Fruit fly (Drosophila melanogaster): ENCODE results near the gene Nepl17.

The Nepl17 gene

dm6 chr3R:28904816-28905435 lies 32.2 kb downstream of the Nepl17 start (continued):
- TF ChIP-seq danr (GFP tag; IDR thresholded peaks at IDR 0.05) (peak; percentile 55), eyg (GFP tag; optimal IDR thresholded peaks at IDR 0.05) (peak; percentile 61), nerfin-2 (GFP tag; IDR thresholded peaks at IDR 0.05; ENCODE audit: partially characterized antibody) (no peak), cas (GFP tag; IDR thresholded peaks at IDR 0.05) (no peak), CG30403 (GFP tag; optimal IDR thresholded peaks at IDR 0.05) (peak; percentile 79), Aef1 (GFP tag; IDR thresholded peaks at IDR 0.05) (peak; percentile 86), CG5180 (GFP tag; optimal IDR thresholded peaks at IDR 0.05) (no peak), p53 (GFP tag; optimal IDR thresholded peaks at IDR 0.05) (no peak), Jarid2 (GFP tag; optimal IDR thresholded peaks at IDR 0.05) (peak; percentile 8), otp (GFP tag; IDR thresholded peaks at IDR 0.05) (peak; percentile 70; the same call in 2 of the 3 replicates), CG31224 (GFP tag; IDR thresholded peaks at IDR 0.05) (peak; percentile 79), vvl (GFP tag; IDR thresholded peaks at IDR 0.05) (peak; percentile 85), sd (tag; optimal IDR thresholded peaks at IDR 0.05) (peak; percentile 23), Scr (GFP tag; IDR thresholded peaks at IDR 0.05; ENCODE audit: partially characterized antibody) (no peak), sima (GFP tag; optimal IDR thresholded peaks at IDR 0.05) (no peak), CG4404 (GFP tag; IDR thresholded peaks at IDR 0.05) (peak; percentile 60), fd3F (GFP tag; optimal IDR thresholded peaks at IDR 0.05) (peak; percentile 68), sisA (GFP tag; IDR thresholded peaks at IDR 0.05) (peak; percentile 78), CG17361 (GFP tag; IDR thresholded peaks at IDR 0.05) (peak; percentile 50; the same call in 2 of the 3 replicates), CG17186 (GFP tag; optimal IDR thresholded peaks at IDR 0.05) (no peak), sens (GFP tag) (peak; percentile 93), bsh (GFP tag; optimal IDR thresholded peaks at IDR 0.05) (peak in 1 of 2 experiments; percentile 80), lov (optimal IDR thresholded peaks at IDR 0.05) (no peak), lov (GFP tag; IDR thresholded peaks at IDR 0.05) (no peak; the same call in 2 of the 3 replicates), schlank (tag; optimal IDR thresholded peaks at IDR 0.05) (peak; percentile 70), CG3995 (GFP tag; optimal IDR thresholded peaks at IDR 0.05) (no peak), vfl (GFP tag; optimal IDR thresholded peaks at IDR 0.05) (peak; percentile 59), Tbp (GFP tag; optimal IDR thresholded peaks at IDR 0.05) (no peak), YL-1 (GFP tag; optimal IDR thresholded peaks at IDR 0.05) (no peak), CrebB (tag; optimal IDR thresholded peaks at IDR 0.05) (peak; percentile 28), pb (GFP tag; optimal IDR thresholded peaks at IDR 0.05) (peak; percentile 59), H2.0 (GFP tag; IDR thresholded peaks at IDR 0.05) (peak; percentile 83), CG7786 (GFP tag; optimal IDR thresholded peaks at IDR 0.05) (peak; percentile 79), slou (GFP tag; optimal IDR thresholded peaks at IDR 0.05) (peak; percentile 25), CG18619 (GFP tag; optimal IDR thresholded peaks at IDR 0.05) (peak; percentile 57), CG18599 (GFP tag; optimal IDR thresholded peaks at IDR 0.05) (peak; percentile 54), dimm (GFP tag; IDR thresholded peaks at IDR 0.05) (peak; percentile 35; the same call in 1 of the 2 replicates), ap (GFP tag; IDR thresholded peaks at IDR 0.05) (peak; percentile 59), CG13296 (GFP tag; optimal IDR thresholded peaks at IDR 0.05) (no peak), CG6654 (GFP tag; optimal IDR thresholded peaks at IDR 0.05) (peak; percentile 15), Hr39 (optimal IDR thresholded peaks at IDR 0.05) (no peak), CG3065 (GFP tag; optimal IDR thresholded peaks at IDR 0.05) (peak; percentile 16), CG13775 (GFP tag; optimal IDR thresholded peaks at IDR 0.05) (peak; percentile 47), CG11723 (GFP tag; optimal IDR thresholded peaks at IDR 0.05) (peak; percentile 8), sna (GFP tag; IDR thresholded peaks at IDR 0.05; ENCODE audit: partially characterized antibody) (no peak), CG2199 (GFP tag; IDR thresholded peaks at IDR 0.05) (no peak), dati (GFP tag; IDR thresholded peaks at IDR 0.05) (peak; percentile 66), sens-2 (GFP tag; IDR thresholded peaks at IDR 0.05) (no peak), CG15073 (GFP tag; optimal IDR thresholded peaks at IDR 0.05) (no peak), CG6765 (GFP tag; optimal IDR thresholded peaks at IDR 0.05) (peak; percentile 27), lmd (GFP tag; IDR thresholded peaks at IDR 0.05) (peak; percentile 90)
